Fruit fly (Drosophila melanogaster) whole organism, embryonic: Measurements from ENCODE around the gene Srg3.
A peak's percentile ranks its signal among the peaks of the same experiment; 100 is the strongest.

Experiments
- Adf1 ChIP-seq: fragments of 200-800 bp; sonication (Bioruptor generic); IDR thresholded peaks from 2 replicates; pipeline ENCODE4 v1.3.6; 2022; ENCODE audit warnings: missing biosample characterization, missing genetic modification characterization
- B-H2 ChIP-seq: fragments of 200-800 bp; sonication (Bioruptor generic); optimal IDR thresholded peaks from 2 replicates; lab custom pipeline; 2018; ENCODE audit warnings: missing biosample characterization, mild to moderate bottlenecking, missing genetic modification characterization
- Bgb ChIP-seq: fragments of 200-800 bp; sonication (Bioruptor generic); IDR thresholded peaks from 2 replicates; pipeline ENCODE4 v1.3.6; 2022; ENCODE audit warnings: missing biosample characterization, missing genetic modification characterization; ENCODE audit not compliant: partially characterized antibody
- CG1024 ChIP-seq: fragments of 200-800 bp; sonication (Bioruptor generic); IDR thresholded peaks from 2 replicates; pipeline ENCODE4 v1.3.6; 2022; ENCODE audit warnings: missing biosample characterization, missing genetic modification characterization
- CG11560 ChIP-seq: fragments of 200-800 bp; sonication (Bioruptor generic); IDR thresholded peaks from 3 replicates; pipeline ENCODE4 v1.3.6; 2022; ENCODE audit warnings: missing biosample characterization, missing genetic modification characterization
- CG12104 ChIP-seq: fragments of 200-800 bp; sonication (Bioruptor generic); optimal IDR thresholded peaks from 3 replicates; lab custom pipeline; 2016; ENCODE audit warnings: missing biosample characterization, missing genetic modification characterization
- CG13296 ChIP-seq: fragments of 200-800 bp; sonication (Bioruptor generic); optimal IDR thresholded peaks from 3 replicates; lab custom pipeline; 2018; ENCODE audit warnings: missing biosample characterization, mild to moderate bottlenecking, missing genetic modification characterization
- CG14014 ChIP-seq: fragments of 200-800 bp; sonication (Bioruptor generic); IDR thresholded peaks from 2 replicates; pipeline ENCODE4 v1.3.6; 2022; ENCODE audit warnings: missing biosample characterization, missing genetic modification characterization
- CG14441 ChIP-seq: fragments of 200-800 bp; sonication (Bioruptor generic); IDR thresholded peaks from 2 replicates; pipeline ENCODE4 v1.3.6; 2022; ENCODE audit warnings: missing biosample characterization, missing genetic modification characterization
- CG14710 ChIP-seq: fragments of 200-800 bp; sonication (Bioruptor generic); optimal IDR thresholded peaks from 3 replicates; lab custom pipeline; 2019; ENCODE audit warnings: missing biosample characterization, mild to moderate bottlenecking, missing genetic modification characterization, moderate library complexity
- CG15269 ChIP-seq: fragments of 200-800 bp; sonication (Bioruptor generic); optimal IDR thresholded peaks from 2 replicates; lab custom pipeline; 2018; ENCODE audit warnings: missing biosample characterization, mild to moderate bottlenecking, missing genetic modification characterization, moderate library complexity
- CG16813 ChIP-seq: fragments of 200-800 bp; sonication (Bioruptor generic); IDR thresholded peaks from 3 replicates; pipeline ENCODE4 v1.3.6; 2022; ENCODE audit warnings: missing biosample characterization, missing genetic modification characterization; ENCODE audit not compliant: partially characterized antibody
- CG2120 ChIP-seq: fragments of 200-800 bp; sonication (Bioruptor generic); optimal IDR thresholded peaks from 3 replicates; lab custom pipeline; 2016; ENCODE audit warnings: missing biosample characterization, missing genetic modification characterization
- CG2199 ChIP-seq: fragments of 200-800 bp; sonication (Bioruptor generic); IDR thresholded peaks from 3 replicates; pipeline ENCODE4 v1.3.6; 2022; ENCODE audit warnings: missing biosample characterization, missing genetic modification characterization
- CG2712 ChIP-seq: fragments of 200-800 bp; optimal IDR thresholded peaks from 3 replicates; lab custom pipeline; 2019; ENCODE audit warnings: missing biosample characterization, mild to moderate bottlenecking, missing genetic modification characterization, moderate library complexity
- CG32532 ChIP-seq: fragments of 200-800 bp; sonication (Bioruptor generic); IDR thresholded peaks from 2 replicates; pipeline ENCODE4 v1.3.6; 2022; ENCODE audit warnings: missing biosample characterization, missing genetic modification characterization
- CG4854 ChIP-seq: fragments of 200-800 bp; sonication (Bioruptor generic); optimal IDR thresholded peaks from 2 replicates; lab custom pipeline; 2016; ENCODE audit warnings: missing biosample characterization, missing genetic modification characterization, inconsistent platforms
- CG7556 ChIP-seq: fragments of 200-800 bp; sonication (Bioruptor generic); optimal IDR thresholded peaks from 2 replicates; lab custom pipeline; 2017; ENCODE audit warnings: missing biosample characterization, mild to moderate bottlenecking, missing genetic modification characterization
- CG8359 ChIP-seq: fragments of 200-800 bp; sonication (Bioruptor generic); optimal IDR thresholded peaks from 2 replicates; lab custom pipeline; 2017; ENCODE audit warnings: missing biosample characterization, mild to moderate bottlenecking, missing genetic modification characterization, borderline replicate concordance
- CG9817 ChIP-seq: fragments of 200-800 bp; sonication (Bioruptor generic); optimal IDR thresholded peaks from 2 replicates; lab custom pipeline; 2018; ENCODE audit warnings: missing biosample characterization, mild to moderate bottlenecking, missing genetic modification characterization, moderate library complexity
- Dip3 ChIP-seq: fragments of 200-800 bp; sonication (Bioruptor generic); optimal IDR thresholded peaks from 3 replicates; lab custom pipeline; 2016; ENCODE audit warnings: missing biosample characterization, missing genetic modification characterization
- Fer1 ChIP-seq: fragments of 200-800 bp; sonication (Bioruptor generic); optimal IDR thresholded peaks from 2 replicates; lab custom pipeline; 2017; ENCODE audit warnings: missing biosample characterization, mild to moderate bottlenecking, missing genetic modification characterization
- H2.0 ChIP-seq: fragments of 200-800 bp; sonication (Bioruptor generic); IDR thresholded peaks from 2 replicates; pipeline ENCODE4 v1.3.6; 2022; ENCODE audit warnings: missing biosample characterization, missing genetic modification characterization
- HLH54F ChIP-seq: fragments of 200-800 bp; sonication (Bioruptor generic); optimal IDR thresholded peaks from 3 replicates; lab custom pipeline; 2016; ENCODE audit warnings: missing biosample characterization, missing genetic modification characterization
- Med ChIP-seq: fragments of 200-800 bp; sonication (Bioruptor generic); peaks from one replicate; lab custom pipeline; 2016; ENCODE audit warnings: missing biosample characterization, missing genetic modification characterization, mild to moderate bottlenecking, inconsistent platforms, moderate library complexity
- Pdp1 ChIP-seq, 2 experiments: fragments of 200-800 bp; sonication (Bioruptor generic); optimal IDR thresholded peaks; 3 replicates each; lab custom pipeline; 2016; ENCODE audit warnings: missing biosample characterization in 2 of 2, missing genetic modification characterization in 2 of 2, mild to moderate bottlenecking in 1 of 2, moderate library complexity in 1 of 2
- Rfx ChIP-seq: fragments of 200-800 bp; sonication (Bioruptor generic); IDR thresholded peaks from 2 replicates; pipeline ENCODE4 v1.3.6; 2022; ENCODE audit warnings: missing biosample characterization, missing genetic modification characterization
- crc ChIP-seq: fragments of 200-800 bp; sonication (Bioruptor generic); optimal IDR thresholded peaks from 2 replicates; lab custom pipeline; 2016; ENCODE audit warnings: missing biosample characterization, missing genetic modification characterization
- dpn ChIP-seq, 2 experiments: fragments of 200-800 bp; sonication (Bioruptor generic); optimal IDR thresholded peaks; 3 replicates each; lab custom pipeline; 2016; ENCODE audit warnings: missing biosample characterization in 2 of 2, missing genetic modification characterization in 2 of 2
- esg ChIP-seq: fragments of 200-800 bp; sonication (Bioruptor generic); conservative IDR thresholded peaks from 2 replicates; pipeline ENCODE4 v1.3.6; 2022; ENCODE audit warnings: missing biosample characterization, missing genetic modification characterization
- fd3F ChIP-seq: fragments of 200-800 bp; sonication (Bioruptor generic); optimal IDR thresholded peaks from 2 replicates; lab custom pipeline; 2018; ENCODE audit warnings: missing biosample characterization, mild to moderate bottlenecking, missing genetic modification characterization, moderate library complexity
- gfzf ChIP-seq: fragments of 200-800 bp; sonication (Bioruptor generic); optimal IDR thresholded peaks from 2 replicates; lab custom pipeline; 2016; ENCODE audit warnings: missing biosample characterization, mild to moderate bottlenecking, missing genetic modification characterization, moderate library complexity
- ham ChIP-seq: fragments of 200-800 bp; sonication (Bioruptor generic); IDR thresholded peaks from 2 replicates; pipeline ENCODE4 v1.3.6; 2022; ENCODE audit warnings: missing biosample characterization, missing genetic modification characterization
- hbn ChIP-seq: fragments of 200-800 bp; sonication (Bioruptor generic); IDR thresholded peaks from 2 replicates; pipeline ENCODE4 v1.3.6; 2022; ENCODE audit warnings: missing biosample characterization, missing genetic modification characterization; ENCODE audit not compliant: partially characterized antibody
- insv ChIP-seq, 2 experiments: fragments of 200-800 bp; sonication (Bioruptor generic); optimal IDR thresholded peaks; 3 replicates each; lab custom pipeline; 2016 to 2018; ENCODE audit warnings: missing biosample characterization in 2 of 2, missing genetic modification characterization in 2 of 2
- inv ChIP-seq: fragments of 200-800 bp; sonication (Bioruptor generic); IDR thresholded peaks from 2 replicates; pipeline ENCODE4 v1.3.6; 2022; ENCODE audit warnings: missing biosample characterization, missing genetic modification characterization; ENCODE audit not compliant: partially characterized antibody
- lbe ChIP-seq: fragments of 200-800 bp; sonication (Bioruptor generic); optimal IDR thresholded peaks from 2 replicates; lab custom pipeline; 2016; ENCODE audit warnings: missing biosample characterization, mild to moderate bottlenecking, missing genetic modification characterization
- mam ChIP-seq: fragments of 200-800 bp; sonication (Bioruptor generic); optimal IDR thresholded peaks from 3 replicates; lab custom pipeline; 2016; ENCODE audit warnings: missing biosample characterization, missing genetic modification characterization
- oc ChIP-seq: fragments of 200-800 bp; sonication (Bioruptor generic); optimal IDR thresholded peaks from 2 replicates; lab custom pipeline; 2018; ENCODE audit warnings: missing biosample characterization, mild to moderate bottlenecking, missing genetic modification characterization, moderate library complexity
- ranshi ChIP-seq: fragments of 200-800 bp; sonication (Bioruptor generic); IDR thresholded peaks from 2 replicates; pipeline ENCODE4 v1.3.6; 2022; ENCODE audit warnings: missing biosample characterization, missing genetic modification characterization
- sc ChIP-seq, 3 experiments: fragments of >200 bp in 2 of 3; fragments of 200-800 bp in 1 of 3; sonication (Bioruptor generic) in 1 of 3; optimal IDR thresholded peaks; 2 replicates in 2 of 3; 3 replicates in 1 of 3; lab custom pipeline; 2017; ENCODE audit warnings: mild to moderate bottlenecking in 1 of 3, missing biosample characterization in 1 of 3, missing genetic modification characterization in 1 of 3, missing genetic modification reagents in 1 of 3
- sd ChIP-seq: fragments of 200-800 bp; sonication (Bioruptor generic); optimal IDR thresholded peaks from 3 replicates; lab custom pipeline; 2018; ENCODE audit warnings: missing biosample characterization, mild to moderate bottlenecking, missing genetic modification characterization, moderate library complexity
- seq ChIP-seq: fragments of 200-800 bp; sonication (Bioruptor generic); IDR thresholded peaks from 2 replicates; pipeline ENCODE4 v1.3.6; 2022; ENCODE audit warnings: missing biosample characterization, missing genetic modification characterization
- ttk ChIP-seq: fragments of 200-800 bp; sonication (Bioruptor generic); IDR thresholded peaks from 2 replicates; pipeline ENCODE4 v2.1.2; 2022; ENCODE audit warnings: missing biosample characterization, missing genetic modification characterization
- twi ChIP-seq: fragments of 200-800 bp; optimal IDR thresholded peaks from 2 replicates; lab custom pipeline; 2019; ENCODE audit warnings: missing biosample characterization, mild to moderate bottlenecking, missing genetic modification characterization, moderate library complexity
- vnd ChIP-seq: fragments of 200-800 bp; sonication (Bioruptor generic); IDR thresholded peaks from 3 replicates; pipeline ENCODE4 v1.3.6; 2022; ENCODE audit warnings: missing biosample characterization, missing genetic modification characterization; ENCODE audit not compliant: partially characterized antibody
- vvl ChIP-seq: fragments of 200-800 bp; sonication (Bioruptor generic); IDR thresholded peaks from 2 replicates; pipeline ENCODE4 v1.3.6; 2022; ENCODE audit warnings: missing biosample characterization, missing genetic modification characterization
- wdn ChIP-seq: fragments of 200-800 bp; sonication (Bioruptor generic); IDR thresholded peaks from 2 replicates; pipeline ENCODE4 v1.3.6; 2022; ENCODE audit warnings: missing biosample characterization, missing genetic modification characterization
- zfh2 ChIP-seq: fragments of 200-800 bp; sonication (Bioruptor generic); optimal IDR thresholded peaks from 2 replicates; lab custom pipeline; 2016; ENCODE audit warnings: missing biosample characterization, missing genetic modification characterization

The Srg3 gene

dm6 chr3L:9435315-9435714 is 7.7 kb upstream of the Srg3 start, which contains the start of gene CG42526 (continued):
- TF ChIP-seq Dip3 (GFP tag; lab: Kevin White, UChicago) (peak; percentile 56), insv (GFP tag; optimal IDR thresholded peaks at IDR 0.05; lab: Kevin White, UChicago) (no peak), ranshi (GFP tag; lab: Robert Waterston, UW) (no peak), vnd (GFP tag; lab: Robert Waterston, UW) (no peak), CG2199 (0 out of 3 replicates have a peak, but pooled peaks have one; percentile 5), CG9817 (peak; percentile 24), CG1024 (GFP tag; lab: Robert Waterston, UW) (no peak), ham (GFP tag; lab: Robert Waterston, UW) (no peak), CG16813 (GFP tag; lab: Robert Waterston, UW) (0 out of 3 replicates have a peak, but pooled peaks have one; percentile 17), lbe (GFP tag; lab: Kevin White, UChicago) (peak; percentile 36), dpn (GFP tag; optimal IDR thresholded peaks at IDR 0.05; lab: Kevin White, UChicago) (peak in 1 of 2 experiments; percentile 58), CG11560 (tag; lab: Robert Waterston, UW) (peak; percentile 78; the same call in 2 of the 3 replicates), Adf1 (GFP tag; lab: Robert Waterston, UW) (0 out of 2 replicates have a peak, but pooled peaks have one; percentile 17), mam (GFP tag; lab: Kevin White, UChicago) (no peak), crc (GFP tag; lab: Kevin White, UChicago) (no peak), sc (optimal IDR thresholded peaks at IDR 0.05; lab: Kevin White, UChicago) (no peak), sc (GFP tag; optimal IDR thresholded peaks at IDR 0.05; lab: Kevin White, UChicago) (no peak), Bgb (GFP tag; lab: Robert Waterston, UW) (peak; percentile 62; the same call in 1 of the 2 replicates), inv (peak; percentile 45; the same call in 1 of the 2 replicates), HLH54F (peak; percentile 52), fd3F (GFP tag; lab: Kevin White, UChicago) (no peak), sd (peak; percentile 36), vvl (GFP tag; lab: Robert Waterston, UW) (peak; percentile 51), twi (tag; lab: Kevin White, UChicago) (no peak), wdn (GFP tag; lab: Robert Waterston, UW) (no peak), B-H2 (GFP tag; lab: Kevin White, UChicago) (peak; percentile 19), gfzf (peak; percentile 44), Rfx (GFP tag; lab: Robert Waterston, UW) (peak; percentile 70), CG32532 (GFP tag; lab: Robert Waterston, UW) (peak; percentile 44; the same call in 1 of the 2 replicates), CG2120 (peak; percentile 80), CG14014 (GFP tag; lab: Robert Waterston, UW) (peak; percentile 73), Fer1 (GFP tag; lab: Kevin White, UChicago) (peak; percentile 43), hbn (GFP tag; lab: Robert Waterston, UW) (peak; percentile 45; the same call in 1 of the 2 replicates), seq (0 out of 2 replicates have a peak, but pooled peaks have one; percentile 12), CG7556 (GFP tag; lab: Kevin White, UChicago) (peak; percentile 57), CG14441 (GFP tag; lab: Robert Waterston, UW) (no peak), oc (tag; lab: Kevin White, UChicago) (no peak), zfh2 (peak; percentile 63), CG15269 (peak; percentile 48), CG4854 (GFP tag; lab: Kevin White, UChicago) (peak; percentile 34), Pdp1 (GFP tag; optimal IDR thresholded peaks at IDR 0.05; lab: Kevin White, UChicago) (peak; percentile 6 to 58), Med (GFP tag; lab: Kevin White, UChicago) (peak; percentile 96), CG8359 (GFP tag; lab: Kevin White, UChicago) (no peak), ttk (GFP tag; lab: Robert Waterston, UW) (peak; percentile 12; the same call in 1 of the 2 replicates), CG13296 (no peak), CG12104 (GFP tag; lab: Kevin White, UChicago) (no peak), CG14710 (tag; lab: Kevin White, UChicago) (peak; percentile 39), esg (GFP tag; lab: Robert Waterston, UW) (peak; percentile 34; the same call in 1 of the 2 replicates), H2.0 (GFP tag; lab: Robert Waterston, UW) (peak; percentile 66), CG2712 (tag; lab: Kevin White, UChicago) (peak; percentile 23)
